Fruit fly (Drosophila melanogaster) whole organism, pupa: ENCODE data around the gene Nepl8.

Experiments used
- CG10348 ChIP-seq: fragments of 200-800 bp; sonication (Bioruptor generic); IDR thresholded peaks from 2 replicates; pipeline ENCODE4 v1.3.6; 2022; ENCODE audit warnings: missing biosample characterization, missing genetic modification characterization
- CG12605 ChIP-seq: fragments of 200-800 bp; sonication (Bioruptor generic); IDR thresholded peaks from 2 replicates; pipeline ENCODE4 v1.3.6; 2022; ENCODE audit warnings: missing biosample characterization, missing genetic modification characterization
- CG13204 ChIP-seq: fragments of 200-800 bp; sonication (Bioruptor generic); optimal IDR thresholded peaks from 2 replicates; lab custom pipeline; 2018; ENCODE audit warnings: missing biosample characterization, mild to moderate bottlenecking, missing genetic modification characterization, moderate library complexity
- CG14655 ChIP-seq: fragments of 200-800 bp; sonication (Bioruptor generic); optimal IDR thresholded peaks from 3 replicates; lab custom pipeline; 2017; ENCODE audit warnings: mild to moderate bottlenecking, missing biosample characterization, missing genetic modification reagents, missing genetic modification characterization
- CG15710 ChIP-seq: fragments of 200-800 bp; sonication (Bioruptor generic); optimal IDR thresholded peaks from 2 replicates; lab custom pipeline; 2018; ENCODE audit warnings: missing biosample characterization, mild to moderate bottlenecking, missing genetic modification characterization, moderate library complexity
- CG17806 ChIP-seq: fragments of 200-800 bp; sonication (Bioruptor generic); optimal IDR thresholded peaks from 2 replicates; lab custom pipeline; 2018; ENCODE audit warnings: missing biosample characterization, mild to moderate bottlenecking, missing genetic modification characterization, moderate library complexity
- CG32121 ChIP-seq: fragments of 200-800 bp; sonication (Bioruptor generic); IDR thresholded peaks from 2 replicates; pipeline ENCODE4 v1.3.6; 2022; ENCODE audit warnings: missing biosample characterization, missing genetic modification characterization
- CG34367 ChIP-seq: fragments of 200-800 bp; sonication (Bioruptor generic); optimal IDR thresholded peaks from 2 replicates; lab custom pipeline; 2018; ENCODE audit warnings: missing biosample characterization, mild to moderate bottlenecking, missing genetic modification characterization
- CG4496 ChIP-seq: fragments of 200-800 bp; sonication (Bioruptor generic); IDR thresholded peaks from 3 replicates; pipeline ENCODE4 v1.3.6; 2022; ENCODE audit warnings: missing biosample characterization, missing genetic modification characterization
- CG8159 ChIP-seq: fragments of 200-800 bp; sonication (Bioruptor generic); optimal IDR thresholded peaks from 3 replicates; lab custom pipeline; 2018; ENCODE audit warnings: missing biosample characterization, mild to moderate bottlenecking, missing genetic modification characterization, moderate library complexity
- CG8301 ChIP-seq: fragments of 200-800 bp; sonication (Bioruptor generic); optimal IDR thresholded peaks from 2 replicates; lab custom pipeline; 2018; ENCODE audit warnings: missing biosample characterization, mild to moderate bottlenecking, missing genetic modification characterization
- CG9948 ChIP-seq: fragments of 200-800 bp; sonication (Bioruptor generic); optimal IDR thresholded peaks from 2 replicates; lab custom pipeline; 2018; ENCODE audit warnings: missing biosample characterization, mild to moderate bottlenecking, missing genetic modification characterization, moderate library complexity
- D1 ChIP-seq: fragments of 200-800 bp; sonication (Bioruptor generic); optimal IDR thresholded peaks from 2 replicates; lab custom pipeline; 2018; ENCODE audit warnings: missing biosample characterization, mild to moderate bottlenecking, missing genetic modification characterization, moderate library complexity
- EcR ChIP-seq: fragments of 200-800 bp; sonication (Bioruptor generic); optimal IDR thresholded peaks from 3 replicates; lab custom pipeline; 2019; ENCODE audit warnings: missing biosample characterization, missing genetic modification characterization, mild to moderate bottlenecking, moderate library complexity, missing genetic modification reagents
- Ets98B ChIP-seq: fragments of 200-800 bp; sonication (Bioruptor generic); IDR thresholded peaks from 2 replicates; pipeline ENCODE4 v1.3.6; 2022; ENCODE audit warnings: missing biosample characterization, missing genetic modification characterization
- Pif1A ChIP-seq: fragments of 200-800 bp; sonication (Bioruptor generic); optimal IDR thresholded peaks from 3 replicates; lab custom pipeline; 2016; ENCODE audit warnings: missing biosample characterization, missing genetic modification characterization
- Pif1B ChIP-seq: fragments of 200-800 bp; sonication (Bioruptor generic); optimal IDR thresholded peaks from 3 replicates; lab custom pipeline; 2016; ENCODE audit warnings: missing biosample characterization, missing genetic modification characterization
- Snoo ChIP-seq: fragments of 200-800 bp; sonication (Bioruptor generic); optimal IDR thresholded peaks from 3 replicates; lab custom pipeline; 2017; ENCODE audit warnings: missing biosample characterization, mild to moderate bottlenecking, missing genetic modification characterization, inconsistent platforms
- fd96Ca ChIP-seq: fragments of 200-800 bp; sonication (Bioruptor generic); IDR thresholded peaks from 3 replicates; pipeline ENCODE4 v1.3.6; 2022; ENCODE audit warnings: missing biosample characterization, missing genetic modification characterization
- gl ChIP-seq: fragments of 200-800 bp; sonication (Bioruptor generic); optimal IDR thresholded peaks from 2 replicates; lab custom pipeline; 2018; ENCODE audit warnings: missing biosample characterization, mild to moderate bottlenecking, missing genetic modification characterization
- rn ChIP-seq: fragments of 200-800 bp; sonication (Bioruptor generic); IDR thresholded peaks from 2 replicates; pipeline ENCODE4 v1.3.6; 2022; ENCODE audit warnings: missing biosample characterization, missing genetic modification characterization

The Nepl8 gene

DNA sequence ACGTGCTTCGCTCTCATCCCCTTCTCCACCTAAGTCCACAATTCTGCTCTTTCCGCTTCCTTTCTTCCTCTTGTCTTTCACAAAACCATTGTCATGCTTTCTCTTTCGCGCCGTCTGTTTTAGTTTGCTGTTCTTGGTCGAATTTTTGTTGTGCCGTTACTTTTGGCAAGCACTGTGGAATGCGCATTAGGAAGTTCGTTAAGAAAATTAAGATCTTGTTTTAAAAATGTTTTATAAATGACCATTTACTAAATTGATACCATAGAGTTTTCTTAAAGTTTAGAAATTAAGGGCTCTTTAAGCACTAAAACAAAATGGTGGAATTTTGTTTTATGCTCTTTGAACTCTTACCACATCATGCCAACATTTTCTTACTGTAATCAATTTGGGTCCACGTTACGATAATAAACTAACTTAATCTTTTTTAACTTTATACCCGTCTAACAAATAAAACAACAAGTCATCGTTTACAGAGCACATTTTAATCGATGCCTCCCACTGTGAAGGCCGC, 47.2 kb downstream of the Nepl8 start:
- TF ChIP-seq CG8159 (tag; lab: Kevin White, UChicago) (peak; percentile 47), fd96Ca (GFP tag; lab: Robert Waterston, UW) (0 out of 3 replicates have a peak, but pooled peaks have one; percentile 30), CG17806 (tag; lab: Kevin White, UChicago) (no peak), Snoo (tag; lab: Kevin White, UChicago) (peak; percentile 61), CG8301 (tag; lab: Kevin White, UChicago) (peak; percentile 77), gl (tag; lab: Kevin White, UChicago) (no peak), Pif1A (GFP tag; lab: Kevin White, UChicago) (peak; percentile 55), D1 (peak; percentile 50), CG34367 (no peak), CG9948 (tag; lab: Kevin White, UChicago) (peak; percentile 53), CG32121 (GFP tag; lab: Robert Waterston, UW) (no peak; the same call in 1 of the 2 replicates), Ets98B (GFP tag; lab: Robert Waterston, UW) (no peak; the same call in 1 of the 2 replicates), CG14655 (GFP tag; lab: Kevin White, UChicago) (peak; percentile 74)

DNA sequence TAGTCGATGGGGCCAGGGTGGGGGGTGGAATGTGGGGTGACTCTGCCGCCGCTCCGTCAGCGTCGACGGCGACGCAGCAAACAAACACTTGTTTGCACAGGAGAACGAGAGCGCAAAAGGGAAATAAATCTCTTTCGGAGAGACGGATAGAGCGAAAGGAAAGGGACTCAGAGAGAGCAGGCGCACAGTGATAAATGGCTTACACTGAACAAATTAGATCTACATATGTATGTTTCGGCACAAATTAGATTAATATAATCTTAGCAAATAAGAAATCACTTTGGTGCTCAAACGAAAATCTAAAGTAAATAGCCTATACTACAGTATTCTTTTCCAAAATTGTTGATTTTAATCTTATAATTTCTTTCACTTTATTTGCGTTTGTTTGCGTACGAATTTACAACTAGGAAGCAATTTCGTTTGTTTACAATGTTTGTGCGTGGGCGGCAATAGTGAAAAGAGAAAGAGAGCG, 47.8 kb downstream of the Nepl8 start:
- TF ChIP-seq CG15710 (tag; lab: Kevin White, UChicago) (peak; percentile 92), Ets98B (GFP tag; lab: Robert Waterston, UW) (peak; percentile 92), CG14655 (GFP tag; lab: Kevin White, UChicago) (peak; percentile 91), CG34367 (peak; percentile 93), CG4496 (GFP tag; lab: Robert Waterston, UW) (peak; percentile 97), gl (tag; lab: Kevin White, UChicago) (peak; percentile 85), CG8159 (tag; lab: Kevin White, UChicago) (peak; percentile 95), Snoo (tag; lab: Kevin White, UChicago) (peak; percentile 89), Pif1A (GFP tag; lab: Kevin White, UChicago) (peak; percentile 84), EcR (GFP tag; lab: Kevin White, UChicago) (no peak), CG10348 (GFP tag; lab: Robert Waterston, UW) (peak; percentile 47; the same call in 1 of the 2 replicates), Pif1B (GFP tag; lab: Kevin White, UChicago) (peak; percentile 80), CG9948 (tag; lab: Kevin White, UChicago) (peak; percentile 93), CG32121 (GFP tag; lab: Robert Waterston, UW) (peak; percentile 91), fd96Ca (GFP tag; lab: Robert Waterston, UW) (peak; percentile 81), rn (GFP tag; lab: Robert Waterston, UW) (peak; percentile 90), D1 (peak; percentile 94), CG8301 (tag; lab: Kevin White, UChicago) (peak; percentile 93), CG13204 (GFP tag; lab: Kevin White, UChicago) (peak; percentile 75), CG17806 (tag; lab: Kevin White, UChicago) (peak; percentile 96), CG12605 (GFP tag; lab: Robert Waterston, UW) (peak; percentile 92)

DNA sequence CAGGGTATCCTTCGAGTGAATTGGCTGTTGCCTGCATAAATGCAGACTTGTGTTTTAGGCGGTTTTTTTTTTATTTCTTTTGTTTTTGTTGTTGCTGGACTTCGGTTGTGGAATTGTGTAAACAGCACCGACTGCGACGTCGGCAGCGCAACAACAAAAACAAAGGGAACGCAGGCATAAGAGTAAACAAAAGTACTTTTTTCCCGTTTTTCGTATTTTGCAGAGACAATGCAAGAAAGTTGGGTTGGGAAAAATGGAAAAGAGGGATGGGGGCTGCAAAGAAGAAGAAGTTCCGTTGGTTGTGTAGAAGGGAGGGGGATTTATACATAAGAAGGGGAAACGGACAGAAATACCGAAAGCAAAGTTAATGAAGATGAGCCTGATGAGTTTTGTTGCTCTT, 48.6 kb downstream of the Nepl8 start:
- TF ChIP-seq Ets98B (GFP tag; lab: Robert Waterston, UW) (peak; percentile 40; the same call in 1 of the 2 replicates), CG8159 (tag; lab: Kevin White, UChicago) (no peak), EcR (GFP tag; lab: Kevin White, UChicago) (no peak), CG8301 (tag; lab: Kevin White, UChicago) (no peak), CG10348 (GFP tag; lab: Robert Waterston, UW) (no peak), Snoo (tag; lab: Kevin White, UChicago) (no peak), CG34367 (no peak), CG4496 (GFP tag; lab: Robert Waterston, UW) (peak; percentile 55), gl (tag; lab: Kevin White, UChicago) (peak; percentile 66), CG13204 (GFP tag; lab: Kevin White, UChicago) (peak; percentile 21), CG12605 (GFP tag; lab: Robert Waterston, UW) (peak; percentile 35; the same call in 1 of the 2 replicates), CG14655 (GFP tag; lab: Kevin White, UChicago) (no peak), CG32121 (GFP tag; lab: Robert Waterston, UW) (no peak), Pif1A (GFP tag; lab: Kevin White, UChicago) (peak; percentile 35), Pif1B (GFP tag; lab: Kevin White, UChicago) (peak; percentile 50), CG17806 (tag; lab: Kevin White, UChicago) (no peak), CG15710 (tag; lab: Kevin White, UChicago) (no peak), CG9948 (tag; lab: Kevin White, UChicago) (no peak), rn (GFP tag; lab: Robert Waterston, UW) (no peak), fd96Ca (GFP tag; lab: Robert Waterston, UW) (0 out of 3 replicates have a peak, but pooled peaks have one; percentile 53), D1 (no peak)

DNA sequence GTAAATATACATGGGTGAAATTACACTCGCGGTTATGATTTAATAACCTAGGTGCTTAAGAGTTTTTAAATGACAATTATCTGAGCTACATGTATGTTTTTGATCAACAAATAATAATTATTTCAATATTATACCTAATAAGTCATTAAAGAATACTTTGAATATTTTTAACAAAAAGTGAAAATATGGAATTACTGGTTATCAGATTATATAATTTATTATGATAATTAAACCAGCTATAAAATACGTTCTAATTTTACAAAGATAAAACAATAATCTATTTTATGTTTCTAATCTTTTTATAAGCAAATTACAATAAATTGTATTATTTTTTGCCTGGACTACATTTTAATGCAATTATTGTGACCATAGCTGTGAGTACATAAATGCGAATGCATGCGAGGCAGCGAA, 49.1 kb downstream of the Nepl8 start:
- TF ChIP-seq CG34367 (peak; percentile 1), CG10348 (GFP tag; lab: Robert Waterston, UW) (no peak), rn (GFP tag; lab: Robert Waterston, UW) (no peak), CG9948 (tag; lab: Kevin White, UChicago) (peak; percentile 59), CG15710 (tag; lab: Kevin White, UChicago) (peak; percentile 67), Ets98B (GFP tag; lab: Robert Waterston, UW) (0 out of 2 replicates have a peak, but pooled peaks have one; percentile 17), CG8301 (tag; lab: Kevin White, UChicago) (peak; percentile 54), Snoo (tag; lab: Kevin White, UChicago) (no peak), EcR (GFP tag; lab: Kevin White, UChicago) (no peak), CG4496 (GFP tag; lab: Robert Waterston, UW) (no peak), gl (tag; lab: Kevin White, UChicago) (no peak), D1 (peak; percentile 43), fd96Ca (GFP tag; lab: Robert Waterston, UW) (no peak), CG13204 (GFP tag; lab: Kevin White, UChicago) (no peak), CG17806 (tag; lab: Kevin White, UChicago) (peak; percentile 39), Pif1B (GFP tag; lab: Kevin White, UChicago) (no peak), CG8159 (tag; lab: Kevin White, UChicago) (peak; percentile 84), CG12605 (GFP tag; lab: Robert Waterston, UW) (no peak), CG32121 (GFP tag; lab: Robert Waterston, UW) (peak; percentile 20; the same call in 1 of the 2 replicates), Pif1A (GFP tag; lab: Kevin White, UChicago) (no peak), CG14655 (GFP tag; lab: Kevin White, UChicago) (peak; percentile 62)
